Fruit fly (Drosophila melanogaster): ENCODE results near the gene Drsl6.

The Drsl6 gene

dm6 chr3L:3319223-3319643, 17.0 kb downstream of the Drsl6 start, which contains the start of the genes PIG-C, CG12016 and Dpm2 (continued):
- peak; percentile 71; the same call in 2 of the 3 replicates for TF ChIP-seq dysf (GFP tag; IDR thresholded peaks at IDR 0.05)
- TF ChIP-seq exex (tag; optimal IDR thresholded peaks at IDR 0.05): no peak
- no peak for TF ChIP-seq pfk (GFP tag; optimal IDR thresholded peaks at IDR 0.05)
- TF ChIP-seq CG10959 (GFP tag; IDR thresholded peaks at IDR 0.05): 0 out of 2 replicates have a peak, but pooled peaks have one; percentile 23
- peak; percentile 80 for TF ChIP-seq phol (tag; optimal IDR thresholded peaks at IDR 0.05)
- TF ChIP-seq CoRest (tag; optimal IDR thresholded peaks at IDR 0.05): peak; percentile 81
- TF ChIP-seq CG8290 (GFP tag; optimal IDR thresholded peaks at IDR 0.05): peak; percentile 68
- no peak for TF ChIP-seq CG8290 (tag; optimal IDR thresholded peaks at IDR 0.05)
- peak; percentile 68 for TF ChIP-seq tin (GFP tag; optimal IDR thresholded peaks at IDR 0.05)
- TF ChIP-seq HHEX (GFP tag; optimal IDR thresholded peaks at IDR 0.05): no peak
- TF ChIP-seq repo (GFP tag; optimal IDR thresholded peaks at IDR 0.05): peak; percentile 52
- TF ChIP-seq CG7556 (GFP tag; optimal IDR thresholded peaks at IDR 0.05): no peak
- TF ChIP-seq zen (tag; optimal IDR thresholded peaks at IDR 0.05): peak; percentile 60
- peak; percentile 94 for TF ChIP-seq CG3995 (GFP tag; optimal IDR thresholded peaks at IDR 0.05)
- TF ChIP-seq Atf6 (GFP tag; IDR thresholded peaks at IDR 0.05): 0 out of 2 replicates have a peak, but pooled peaks have one; percentile 19
- TF ChIP-seq Atf-2 (GFP tag; optimal IDR thresholded peaks at IDR 0.05): peak; percentile 34
- TF ChIP-seq D19B (GFP tag; optimal IDR thresholded peaks at IDR 0.05): no peak
- TF ChIP-seq eyg (GFP tag; optimal IDR thresholded peaks at IDR 0.05): no peak
- TF ChIP-seq CG32767 (GFP tag; IDR thresholded peaks at IDR 0.05): no peak
- TF ChIP-seq Oaz (GFP tag; IDR thresholded peaks at IDR 0.05): peak; percentile 47; the same call in 1 of the 2 replicates
- TF ChIP-seq CG18599 (GFP tag; optimal IDR thresholded peaks at IDR 0.05): peak; percentile 64
- peak; percentile 96 for TF ChIP-seq vnd (GFP tag; IDR thresholded peaks at IDR 0.05; ENCODE audit: partially characterized antibody)
- TF ChIP-seq CG11085 (GFP tag; IDR thresholded peaks at IDR 0.05): peak; percentile 54
- TF ChIP-seq sens-2 (GFP tag; IDR thresholded peaks at IDR 0.05): 0 out of 2 replicates have a peak, but pooled peaks have one; percentile 11
- peak; percentile 53 for TF ChIP-seq CG1792 (GFP tag; optimal IDR thresholded peaks at IDR 0.05)
- peak; percentile 38; the same call in 1 of the 3 replicates for TF ChIP-seq CG11560 (tag; IDR thresholded peaks at IDR 0.05)
- TF ChIP-seq CG2889 (GFP tag; IDR thresholded peaks at IDR 0.05): 0 out of 3 replicates have a peak, but pooled peaks have one; percentile 38
- TF ChIP-seq CG15696 (tag; optimal IDR thresholded peaks at IDR 0.05): peak; percentile 68
- TF ChIP-seq CG16813 (GFP tag; IDR thresholded peaks at IDR 0.05; ENCODE audit: partially characterized antibody): peak; percentile 99
- TF ChIP-seq CG17829 (tag; optimal IDR thresholded peaks at IDR 0.05): peak; percentile 73
- peak; percentile 36 for TF ChIP-seq CG8089 (GFP tag; optimal IDR thresholded peaks at IDR 0.05)
- TF ChIP-seq mam (GFP tag; optimal IDR thresholded peaks at IDR 0.05): peak; percentile 78
- no peak for TF ChIP-seq Nf-YB (GFP tag; optimal IDR thresholded peaks at IDR 0.05)
- no peak for TF ChIP-seq grn (GFP tag; optimal IDR thresholded peaks at IDR 0.05)
- TF ChIP-seq CG7963 (GFP tag; IDR thresholded peaks at IDR 0.05; ENCODE audit: partially characterized antibody): peak; percentile 93
- TF ChIP-seq inv (GFP tag; IDR thresholded peaks at IDR 0.05; ENCODE audit: partially characterized antibody): peak; percentile 97
- peak in 1 of 2 experiments; percentile 43 for TF ChIP-seq bsh (GFP tag; optimal IDR thresholded peaks at IDR 0.05)
- no peak for TF ChIP-seq prd (optimal IDR thresholded peaks at IDR 0.05)
- peak; percentile 76 for TF ChIP-seq prd (GFP tag; IDR thresholded peaks at IDR 0.05)
- TF ChIP-seq Opbp (GFP tag; IDR thresholded peaks at IDR 0.05; ENCODE audit: partially characterized antibody): peak; percentile 96
- TF ChIP-seq Eip74EF (GFP tag; optimal IDR thresholded peaks at IDR 0.05): no peak
- TF ChIP-seq scrt (GFP tag; optimal IDR thresholded peaks at IDR 0.05): no peak
- TF ChIP-seq zfh2 (GFP tag; optimal IDR thresholded peaks at IDR 0.05): peak; percentile 83
- peak; percentile 77 for TF ChIP-seq Ets97D (GFP tag; optimal IDR thresholded peaks at IDR 0.05)
- TF ChIP-seq fd64A (GFP tag; optimal IDR thresholded peaks at IDR 0.05): no peak
- TF ChIP-seq Mad (GFP tag; optimal IDR thresholded peaks at IDR 0.05): peak; percentile 73
- no peak for TF ChIP-seq CG3726 (GFP tag; IDR thresholded peaks at IDR 0.05)
- TF ChIP-seq Max (GFP tag; optimal IDR thresholded peaks at IDR 0.05): peak; percentile 66
- peak in 1 of 3 experiments; percentile 62 for TF ChIP-seq lola (GFP tag; optimal IDR thresholded peaks at IDR 0.05)
- peak; percentile 79 for TF ChIP-seq CG9797 (GFP tag; optimal IDR thresholded peaks at IDR 0.05)

Measured in whole organism, embryonic.